Worm (Caenorhabditis elegans) whole organism, L1 larva: ENCODE measurements around the gene F38A6.4.

Experiments
- C16A3.4 ChIP-seq: fragments of 150-350 bp; optimal IDR thresholded peaks from 2 replicates; lab custom pipeline; 2014; ENCODE audit warnings: missing biosample characterization, missing genetic modification characterization
- F16B12.6 ChIP-seq: fragments of 150-350 bp; optimal IDR thresholded peaks from 2 replicates; lab custom pipeline; 2014; ENCODE audit warnings: missing biosample characterization, missing genetic modification characterization
- aha-1 ChIP-seq: fragments of 150-350 bp; optimal IDR thresholded peaks from 2 replicates; lab custom pipeline; 2014; ENCODE audit warnings: missing biosample characterization, missing genetic modification characterization
- ama-1 ChIP-seq: fragments of 150-350 bp; optimal IDR thresholded peaks from 2 replicates; lab custom pipeline; 2014
- ceh-82 ChIP-seq, 3 experiments: fragments of 150-350 bp in 1 of 3; sonication (generic microtip) in 2 of 3; optimal IDR thresholded peaks; 2 replicates each; lab custom pipeline; 2014 to 2017; ENCODE audit warnings: missing biosample characterization in 3 of 3, missing genetic modification characterization in 3 of 3
- ceh-88 ChIP-seq: fragments of 200-800 bp; sonication (Bioruptor generic); IDR thresholded peaks from 2 replicates; pipeline ENCODE4 v1.3.6; 2022; ENCODE audit warnings: missing genetic modification characterization, missing compliant biosample characterization
- ces-1 ChIP-seq: fragments of 150-350 bp; optimal IDR thresholded peaks from 2 replicates; lab custom pipeline; 2014; ENCODE audit warnings: missing biosample characterization, missing genetic modification reagents, missing genetic modification characterization
- egl-13 ChIP-seq: sonication (generic microtip); optimal IDR thresholded peaks from 2 replicates; lab custom pipeline; 2016; ENCODE audit warnings: missing genotype, missing genetic modification reagents, missing genetic modification characterization, missing compliant biosample characterization
- elt-2 ChIP-seq: sonication (generic microtip); optimal IDR thresholded peaks from 2 replicates; lab custom pipeline; 2016; ENCODE audit warnings: missing genetic modification characterization, mild to moderate bottlenecking, inconsistent platforms, missing compliant biosample characterization, missing genetic modification reagents
- fkh-4 ChIP-seq: sonication (generic microtip); optimal IDR thresholded peaks from 2 replicates; lab custom pipeline; 2016; ENCODE audit warnings: missing compliant biosample characterization, missing genetic modification characterization, borderline replicate concordance
- fkh-8 ChIP-seq: sonication (generic microtip); optimal IDR thresholded peaks from 2 replicates; lab custom pipeline; 2016; ENCODE audit warnings: mild to moderate bottlenecking, missing genetic modification characterization, missing compliant biosample characterization
- fos-1 ChIP-seq: fragments of 150-350 bp; optimal IDR thresholded peaks from 2 replicates; lab custom pipeline; 2014; ENCODE audit warnings: missing biosample characterization, missing genetic modification characterization
- grh-1 ChIP-seq: fragments of 200-800 bp; sonication (Bioruptor generic); IDR thresholded peaks from 2 replicates; pipeline ENCODE4 v1.3.6; 2022; ENCODE audit warnings: missing genetic modification reagents, missing genetic modification characterization, missing compliant biosample characterization
- hlh-17 ChIP-seq: fragments of 200-800 bp; sonication (Bioruptor generic); optimal IDR thresholded peaks from 2 replicates; lab custom pipeline; 2018; ENCODE audit warnings: missing genetic modification characterization, mild to moderate bottlenecking, missing compliant biosample characterization, moderate library complexity, borderline replicate concordance
- hpl-2 ChIP-seq: fragments of 150-350 bp; optimal IDR thresholded peaks from 2 replicates; lab custom pipeline; 2014; ENCODE audit warnings: missing biosample characterization, missing genetic modification reagents, missing genetic modification characterization
- irx-1 ChIP-seq: sonication (generic microtip); optimal IDR thresholded peaks from 2 replicates; lab custom pipeline; 2016; ENCODE audit warnings: missing genetic modification characterization, missing compliant biosample characterization
- jun-1 ChIP-seq: fragments of 150-350 bp; optimal IDR thresholded peaks from 2 replicates; lab custom pipeline; 2014; ENCODE audit warnings: missing biosample characterization, missing genetic modification reagents, missing genetic modification characterization
- lin-13 ChIP-seq: fragments of 150-350 bp; optimal IDR thresholded peaks from 2 replicates; lab custom pipeline; 2014; ENCODE audit warnings: missing biosample characterization, missing genetic modification reagents, missing genetic modification characterization
- lin-14 ChIP-seq: fragments of 200-800 bp; sonication (Bioruptor generic); optimal IDR thresholded peaks from 2 replicates; lab custom pipeline; 2018; ENCODE audit warnings: mild to moderate bottlenecking, missing genetic modification characterization, moderate library complexity, missing compliant biosample characterization
- lir-3 ChIP-seq: sonication (generic microtip); optimal IDR thresholded peaks from 2 replicates; lab custom pipeline; 2016; ENCODE audit warnings: mild to moderate bottlenecking, missing genetic modification characterization, moderate library complexity, missing compliant biosample characterization; ENCODE audit not compliant: poor library complexity
- lsy-2 ChIP-seq, 2 experiments: fragments of 150-350 bp; optimal IDR thresholded peaks; 2 replicates each; lab custom pipeline; 2014; ENCODE audit warnings: missing biosample characterization in 2 of 2, missing genetic modification characterization in 2 of 2
- mef-2 ChIP-seq: fragments of 150-350 bp; optimal IDR thresholded peaks from 2 replicates; lab custom pipeline; 2014; ENCODE audit warnings: missing biosample characterization, missing genetic modification characterization
- mep-1 ChIP-seq: fragments of 150-350 bp; optimal IDR thresholded peaks from 2 replicates; lab custom pipeline; 2014; ENCODE audit warnings: missing biosample characterization, missing genetic modification characterization
- nhr-12 ChIP-seq: sonication (generic microtip); optimal IDR thresholded peaks from 2 replicates; lab custom pipeline; 2017; ENCODE audit warnings: missing biosample characterization, missing genetic modification characterization
- nhr-19 ChIP-seq: fragments of 200-800 bp; sonication (Bioruptor generic); conservative IDR thresholded peaks from 2 replicates; pipeline ENCODE4 v1.3.6; 2022; ENCODE audit warnings: missing genetic modification characterization, missing compliant biosample characterization
- nhr-237 ChIP-seq: fragments of 150-350 bp; optimal IDR thresholded peaks from 2 replicates; lab custom pipeline; 2014; ENCODE audit warnings: missing biosample characterization, missing genetic modification characterization
- nhr-28 ChIP-seq: fragments of 150-350 bp; optimal IDR thresholded peaks from 2 replicates; lab custom pipeline; 2014; ENCODE audit warnings: missing biosample characterization, missing genetic modification characterization
- nhr-71 ChIP-seq: sonication (generic microtip); optimal IDR thresholded peaks from 2 replicates; lab custom pipeline; 2016; ENCODE audit warnings: mild to moderate bottlenecking, missing genetic modification characterization, moderate library complexity, missing compliant biosample characterization
- nhr-85 ChIP-seq: sonication (generic microtip); peaks from one replicate; lab custom pipeline; 2016; ENCODE audit warnings: missing genetic modification characterization, inconsistent platforms, missing compliant biosample characterization
- pag-3 ChIP-seq: sonication (generic microtip); optimal IDR thresholded peaks from 2 replicates; lab custom pipeline; 2017; ENCODE audit warnings: missing genetic modification characterization, mild to moderate bottlenecking, missing compliant biosample characterization, antibody characterized with exemption, borderline replicate concordance; ENCODE audit not compliant: insufficient read depth
- pax-3 ChIP-seq: fragments of 200-800 bp; sonication (Bioruptor generic); optimal IDR thresholded peaks from 2 replicates; lab custom pipeline; 2018; ENCODE audit warnings: mild to moderate bottlenecking, missing genetic modification characterization, moderate library complexity, missing compliant biosample characterization
- skn-1 ChIP-seq: fragments of 150-350 bp; optimal IDR thresholded peaks from 2 replicates; lab custom pipeline; 2014; ENCODE audit warnings: missing biosample characterization, missing genetic modification characterization
- snu-23 ChIP-seq: sonication (generic microtip); optimal IDR thresholded peaks from 2 replicates; lab custom pipeline; 2016; ENCODE audit warnings: missing genetic modification characterization, missing compliant biosample characterization
- sox-4 ChIP-seq: sonication (generic microtip); optimal IDR thresholded peaks from 2 replicates; lab custom pipeline; 2016; ENCODE audit warnings: missing genetic modification characterization, missing compliant biosample characterization
- sptf-1 ChIP-seq: fragments of 150-350 bp; optimal IDR thresholded peaks from 2 replicates; lab custom pipeline; 2014; ENCODE audit warnings: missing biosample characterization, missing genetic modification characterization
- sup-37 ChIP-seq: fragments of 200-800 bp; sonication (Bioruptor generic); optimal IDR thresholded peaks from 2 replicates; lab custom pipeline; 2018; ENCODE audit warnings: mild to moderate bottlenecking, missing genetic modification characterization, missing compliant biosample characterization
- swsn-7 ChIP-seq: sonication (generic microtip); optimal IDR thresholded peaks from 2 replicates; lab custom pipeline; 2016; ENCODE audit warnings: missing genetic modification characterization, missing compliant biosample characterization
- tbx-2 ChIP-seq: sonication (generic microtip); optimal IDR thresholded peaks from 2 replicates; lab custom pipeline; 2016; ENCODE audit warnings: missing genetic modification characterization, missing compliant biosample characterization
- unc-30 ChIP-seq: sonication (generic microtip); optimal IDR thresholded peaks from 2 replicates; lab custom pipeline; 2017; ENCODE audit warnings: missing biosample characterization, missing genetic modification characterization
- unc-86 ChIP-seq: sonication (generic microtip); optimal IDR thresholded peaks from 2 replicates; lab custom pipeline; 2016; ENCODE audit warnings: missing genetic modification characterization, missing compliant biosample characterization
- unc-98 ChIP-seq: fragments of 200-800 bp; sonication (Bioruptor generic); IDR thresholded peaks from 2 replicates; pipeline ENCODE4 v1.3.6; 2022; ENCODE audit warnings: missing genetic modification characterization, missing compliant biosample characterization
- vab-15 ChIP-seq: sonication (generic microtip); optimal IDR thresholded peaks from 2 replicates; lab custom pipeline; 2017; ENCODE audit warnings: missing genotype, mild to moderate bottlenecking, missing genetic modification characterization, missing compliant biosample characterization
- zip-4 ChIP-seq: fragments of 200-800 bp; sonication (Bioruptor generic); optimal IDR thresholded peaks from 2 replicates; lab custom pipeline; 2018; ENCODE audit warnings: mild to moderate bottlenecking, missing genetic modification characterization, moderate library complexity, missing compliant biosample characterization
- ztf-11 ChIP-seq, 2 experiments: sonication (generic microtip); optimal IDR thresholded peaks; 2 replicates each; lab custom pipeline; 2016 to 2017; ENCODE audit warnings: missing genetic modification characterization in 2 of 2, missing biosample characterization in 1 of 2, missing compliant biosample characterization in 1 of 2

F38A6.4 gene

ce11 chrV:20776761-20777160 is 1.6 kb upstream of the F38A6.4 start (continued):
- peak; percentile 92 for TF ChIP-seq lin-14
- TF ChIP-seq nhr-19 (GFP tag; lab: Robert Waterston, UW), result peak; percentile 97
- peak; percentile 70 for TF ChIP-seq lin-13 (GFP tag; lab: Kevin White, UChicago)
- no peak for TF ChIP-seq ceh-88 (GFP tag; lab: Robert Waterston, UW)
- no peak for TF ChIP-seq grh-1 (GFP tag; lab: Robert Waterston, UW)
- no peak for TF ChIP-seq sup-37 (GFP tag; lab: Kevin White, UChicago)
- TF ChIP-seq nhr-12 (tag; lab: Kevin White, UChicago), result no peak
- TF ChIP-seq lsy-2 (tag; optimal IDR thresholded peaks at IDR 0.05; lab: Kevin White, UChicago), result peak; percentile 40 to 60
- TF ChIP-seq skn-1 (tag; lab: Kevin White, UChicago), result peak; percentile 54
- TF ChIP-seq lir-3 (tag; lab: Kevin White, UChicago), result peak; percentile 8
- peak; percentile 89 for TF ChIP-seq nhr-71 (tag; lab: Kevin White, UChicago)
- no peak for TF ChIP-seq sox-4 (tag; lab: Kevin White, UChicago)
- peak; percentile 37 for TF ChIP-seq egl-13 (tag; lab: Kevin White, UChicago)
- TF ChIP-seq F16B12.6, result no peak
- no peak for TF ChIP-seq unc-86 (tag; lab: Kevin White, UChicago)
- TF ChIP-seq zip-4, result no peak
- TF ChIP-seq tbx-2 (tag; lab: Kevin White, UChicago), result peak; percentile 69
- peak; percentile 90 for TF ChIP-seq fkh-8
- peak; percentile 29 for TF ChIP-seq elt-2
- peak; percentile 50 for TF ChIP-seq jun-1 (tag; lab: Kevin White, UChicago)
- no peak for TF ChIP-seq ztf-11 (tag; optimal IDR thresholded peaks at IDR 0.05; lab: Kevin White, UChicago)
- TF ChIP-seq nhr-28 (tag; lab: Kevin White, UChicago), result no peak
- TF ChIP-seq mep-1 (tag; lab: Kevin White, UChicago), result peak; percentile 67
- TF ChIP-seq vab-15 (tag; lab: Kevin White, UChicago), result no peak
- TF ChIP-seq swsn-7 (tag; lab: Kevin White, UChicago), result peak; percentile 74
- no peak for TF ChIP-seq nhr-85
- peak; percentile 46 for TF ChIP-seq ama-1 (lab: Kevin White, UChicago)
- peak; percentile 69 for TF ChIP-seq nhr-237
- peak; percentile 29 for TF ChIP-seq pax-3
- TF ChIP-seq fos-1, result no peak
- peak; percentile 80 for TF ChIP-seq snu-23 (GFP tag; lab: Kevin White, UChicago)
- no peak for TF ChIP-seq sptf-1 (tag; lab: Kevin White, UChicago)
- TF ChIP-seq fkh-4 (tag; lab: Kevin White, UChicago), result no peak
- no peak for TF ChIP-seq aha-1 (tag; lab: Kevin White, UChicago)
- no peak for TF ChIP-seq hpl-2 (GFP tag; lab: Kevin White, UChicago)
- TF ChIP-seq C16A3.4 (tag; lab: Kevin White, UChicago), result peak; percentile 21
- TF ChIP-seq mef-2, result peak; percentile 32
- peak; percentile 33 to 66 (median 42) for TF ChIP-seq ceh-82 (tag; optimal IDR thresholded peaks at IDR 0.05; lab: Kevin White, UChicago)
- TF ChIP-seq, all 84 proteins: peak for 37

DNA sequence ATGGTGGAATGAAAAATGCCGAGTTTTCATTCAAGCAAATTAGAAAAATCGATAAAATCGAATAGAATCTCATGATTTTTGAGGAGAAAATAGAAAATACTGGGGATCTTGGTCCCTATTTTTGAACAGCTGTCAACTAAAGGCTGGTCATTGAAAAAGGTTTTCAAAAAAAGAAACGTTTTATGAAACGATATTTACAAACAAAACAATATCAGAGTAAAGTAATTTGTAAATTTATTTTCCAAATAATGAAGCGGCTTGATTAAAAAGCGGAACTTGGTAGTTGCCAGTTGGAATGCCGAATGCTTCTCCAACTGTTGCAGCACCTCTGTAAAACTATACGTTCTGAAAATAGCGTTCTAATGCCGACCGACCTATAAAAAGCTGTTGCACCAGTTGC is 1.5 kb downstream of the F38A6.4 start, which contains the start of gene F38A6.5:
Gene F38A6.5 (minus strand): TSS at position 101 of the 400 bp plus-strand sequence.
- TF ChIP-seq ztf-11 (tag; optimal IDR thresholded peaks at IDR 0.05; lab: Kevin White, UChicago) (no peak), ces-1 (GFP tag; lab: Kevin White, UChicago) (no peak), unc-98 (GFP tag; lab: Robert Waterston, UW) (no peak), sup-37 (GFP tag; lab: Kevin White, UChicago) (no peak), fos-1 (no peak), hlh-17 (GFP tag; lab: Kevin White, UChicago) (no peak), elt-2 (no peak), irx-1 (tag; lab: Kevin White, UChicago) (no peak), pag-3 (tag; lab: Kevin White, UChicago) (no peak), unc-30 (tag; lab: Kevin White, UChicago) (no peak), ceh-88 (GFP tag; lab: Robert Waterston, UW) (no peak)
